Fruit fly (Drosophila melanogaster): ENCODE measurements around the gene wrm1.

Gene wrm1

DNA sequence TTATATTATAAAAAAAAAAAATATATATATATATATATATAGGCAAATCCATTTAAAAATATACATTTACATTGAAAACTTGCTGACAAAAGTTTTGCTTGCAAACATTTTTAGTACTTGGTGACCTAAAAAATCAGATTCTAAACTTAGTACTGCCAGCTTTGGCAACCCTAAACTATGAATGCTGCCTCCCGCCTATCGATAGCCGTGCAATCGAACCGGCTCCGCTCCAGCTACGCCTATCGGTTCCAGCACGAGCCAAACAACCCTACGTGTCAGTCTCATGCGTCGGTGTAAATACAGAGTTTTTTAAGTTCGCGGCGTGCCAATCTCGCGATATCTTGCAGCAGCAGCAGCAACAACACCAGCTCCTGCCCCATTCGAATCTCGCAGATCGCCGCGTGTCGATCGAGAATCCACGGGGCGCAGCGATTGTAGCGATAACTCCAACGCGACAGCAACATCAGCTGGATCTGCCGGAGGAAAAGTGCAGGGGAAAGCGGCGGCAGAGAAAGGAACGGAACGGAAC lies 25.4 kb upstream of the wrm1 start, which contains the start of gene Sec63:
Gene Sec63, plus strand, starts transcription at position 238 of the 529 bp plus-strand sequence.
- no peak for TF ChIP-seq oc (tag; optimal IDR thresholded peaks at IDR 0.05)
- TF ChIP-seq repo (GFP tag; optimal IDR thresholded peaks at IDR 0.05) = peak; percentile 6
- no peak for TF ChIP-seq Gsc (GFP tag; IDR thresholded peaks at IDR 0.05)
- TF ChIP-seq Asciz (GFP tag; optimal IDR thresholded peaks at IDR 0.05) = peak; percentile 22
- no peak for TF ChIP-seq CG10147 (GFP tag; optimal IDR thresholded peaks at IDR 0.05)
- peak; percentile 80 for TF ChIP-seq row (GFP tag; IDR thresholded peaks at IDR 0.05)
- TF ChIP-seq CG4404 (GFP tag; IDR thresholded peaks at IDR 0.05) = no peak
- TF ChIP-seq MESR4 (GFP tag; optimal IDR thresholded peaks at IDR 0.05) = peak; percentile 83
- peak; percentile 53 for TF ChIP-seq grau (tag; optimal IDR thresholded peaks at IDR 0.05)
- TF ChIP-seq CG11696 (GFP tag; IDR thresholded peaks at IDR 0.05) = no peak
- no peak for TF ChIP-seq chif (GFP tag; optimal IDR thresholded peaks at IDR 0.05)
- TF ChIP-seq gce (GFP tag; IDR thresholded peaks at IDR 0.05) = no peak; the same call in 1 of the 3 replicates
- TF ChIP-seq Gug (GFP tag; IDR thresholded peaks at IDR 0.05) = peak; percentile 4; the same call in 1 of the 4 replicates
- TF ChIP-seq CG17385 (GFP tag; optimal IDR thresholded peaks at IDR 0.05) = no peak
- no peak for TF ChIP-seq Doc2 (GFP tag; IDR thresholded peaks at IDR 0.05)
- TF ChIP-seq CG6765 (GFP tag; optimal IDR thresholded peaks at IDR 0.05) = no peak
- no peak for TF ChIP-seq CG31224 (GFP tag; IDR thresholded peaks at IDR 0.05)
- TF ChIP-seq CG15011 (GFP tag; optimal IDR thresholded peaks at IDR 0.05) = no peak
- TF ChIP-seq emc (GFP tag; optimal IDR thresholded peaks at IDR 0.05) = no peak
- TF ChIP-seq CG11398 (GFP tag; optimal IDR thresholded peaks at IDR 0.05) = no peak
- TF ChIP-seq CG7987 (GFP tag; optimal IDR thresholded peaks at IDR 0.05) = no peak
- peak; percentile 38 for TF ChIP-seq Hsf (GFP tag; optimal IDR thresholded peaks at IDR 0.05)
- TF ChIP-seq CkIIα-i1 (GFP tag; IDR thresholded peaks at IDR 0.05) = no peak
- no peak for TF ChIP-seq corto (GFP tag; optimal IDR thresholded peaks at IDR 0.05)
- TF ChIP-seq Oaz (GFP tag; IDR thresholded peaks at IDR 0.05) = no peak
- no peak for TF ChIP-seq CG13296 (GFP tag; optimal IDR thresholded peaks at IDR 0.05)
- no peak for TF ChIP-seq p53 (GFP tag; optimal IDR thresholded peaks at IDR 0.05)
- TF ChIP-seq CG18764 (GFP tag; optimal IDR thresholded peaks at IDR 0.05) = no peak
- TF ChIP-seq Vsx1 (GFP tag; optimal IDR thresholded peaks at IDR 0.05) = peak; percentile 25
- no peak for TF ChIP-seq danr (GFP tag; IDR thresholded peaks at IDR 0.05)
- TF ChIP-seq Adf1 (GFP tag; IDR thresholded peaks at IDR 0.05) = 0 out of 2 replicates have a peak, but pooled peaks have one; percentile 3
- TF ChIP-seq E2f1 (GFP tag; IDR thresholded peaks at IDR 0.05) = no peak; the same call in 1 of the 2 replicates
- peak; percentile 20; the same call in 1 of the 2 replicates for TF ChIP-seq CG32767 (GFP tag; IDR thresholded peaks at IDR 0.05)
- TF ChIP-seq ash1 (GFP tag; optimal IDR thresholded peaks at IDR 0.05) = no peak
- peak in 1 of 2 experiments; percentile 74 for TF ChIP-seq crp (GFP tag; optimal IDR thresholded peaks at IDR 0.05)
- peak; percentile 78 for TF ChIP-seq slbo (GFP tag; IDR thresholded peaks at IDR 0.05)
- no peak; the same call in 1 of the 3 replicates for TF ChIP-seq ci (GFP tag; IDR thresholded peaks at IDR 0.05)
- TF ChIP-seq Ptx1 (GFP tag; IDR thresholded peaks at IDR 0.05) = peak; percentile 59
- TF ChIP-seq CG16815 (GFP tag; optimal IDR thresholded peaks at IDR 0.05) = no peak
- TF ChIP-seq Mrtf (GFP tag; IDR thresholded peaks at IDR 0.05) = no peak
- TF ChIP-seq peb (GFP tag; IDR thresholded peaks at IDR 0.05) = no peak
- peak; percentile 33 for TF ChIP-seq bcd (GFP tag; optimal IDR thresholded peaks at IDR 0.05)
- TF ChIP-seq CG31388 (GFP tag; optimal IDR thresholded peaks at IDR 0.05) = no peak
- 0 out of 2 replicates have a peak, but pooled peaks have one; percentile 18 for TF ChIP-seq stc (GFP tag; IDR thresholded peaks at IDR 0.05)
- TF ChIP-seq exex (tag; optimal IDR thresholded peaks at IDR 0.05) = peak; percentile 29
- TF ChIP-seq dimm (GFP tag; IDR thresholded peaks at IDR 0.05) = no peak
- TF ChIP-seq CG13287 (GFP tag; IDR thresholded peaks at IDR 0.05; ENCODE audit: partially characterized antibody) = peak; percentile 89
- TF ChIP-seq usp (GFP tag; optimal IDR thresholded peaks at IDR 0.05) = no peak
- TF ChIP-seq esg (GFP tag; conservative IDR thresholded peaks at IDR 0.05) = peak; percentile 42; the same call in 1 of the 2 replicates
- TF ChIP-seq ac (GFP tag; optimal IDR thresholded peaks at IDR 0.05) = no peak
- TF ChIP-seq Pdp1 (GFP tag; optimal IDR thresholded peaks at IDR 0.05) = peak; percentile 5 to 11

All from whole organism, embryonic.